Worm (Caenorhabditis elegans): ENCODE data around the gene W09D6.4.

ce11 chrIII:11088187-11088586, 8.6 kb downstream of the W09D6.4 start, which contains the start of gene W09D6.5:
- no peak for TF ChIP-seq med-1 (GFP tag; optimal IDR thresholded peaks at IDR 0.05; ENCODE audit: insufficient read depth)
- no peak for TF ChIP-seq ztf-23 (GFP tag; IDR thresholded peaks at IDR 0.05)

Data from whole organism, midembryonic.